Worm (Caenorhabditis elegans): ENCODE results near the gene cri-2.

DNA sequence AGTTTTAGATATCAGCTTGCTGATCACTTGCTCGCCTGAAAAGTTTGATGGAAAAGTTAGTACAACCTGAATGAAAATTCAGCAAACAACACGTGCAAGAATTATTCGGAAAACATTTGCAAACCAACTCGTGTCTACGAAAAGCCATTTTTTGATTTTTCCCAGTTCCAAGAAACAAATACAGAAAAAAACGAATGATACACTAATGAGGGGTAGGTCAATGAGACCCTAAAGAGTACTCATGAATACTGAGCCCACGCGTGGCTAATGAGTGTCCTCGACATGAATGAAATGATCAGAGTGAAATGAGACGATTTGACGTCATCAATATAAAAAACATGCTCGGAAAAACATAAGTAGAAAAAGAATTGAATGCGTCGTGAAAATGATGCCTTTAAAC is 10.4 kb downstream of the cri-2 start:
- TF ChIP-seq xnd-1 (tag; optimal IDR thresholded peaks at IDR 0.05) = no peak
- no peak for TF ChIP-seq him-1 (tag; optimal IDR thresholded peaks at IDR 0.05)
- no peak for TF ChIP-seq ztf-6 (GFP tag; IDR thresholded peaks at IDR 0.05)
- no peak for TF ChIP-seq unc-130 (GFP tag; optimal IDR thresholded peaks at IDR 0.05)
- no peak for TF ChIP-seq F57A8.1 (GFP tag; optimal IDR thresholded peaks at IDR 0.05)
- no peak for TF ChIP-seq ztf-3 (GFP tag; optimal IDR thresholded peaks at IDR 0.05)

All from whole organism, young adult.